Worm (Caenorhabditis elegans) whole organism, dauer: ENCODE data around the gene skr-9.

Source experiments
- unc-62 ChIP-seq: sonication (generic microtip); optimal IDR thresholded peaks from 2 replicates; lab custom pipeline; 2017; ENCODE audit warnings: missing biosample characterization, missing genetic modification reagents, missing genetic modification characterization

The skr-9 gene

ce11 chrIV:17171732-17172131, 8.4 kb downstream of the skr-9 start:
- no peak for TF ChIP-seq unc-62 (GFP tag; lab: Kevin White, UChicago)

DNA sequence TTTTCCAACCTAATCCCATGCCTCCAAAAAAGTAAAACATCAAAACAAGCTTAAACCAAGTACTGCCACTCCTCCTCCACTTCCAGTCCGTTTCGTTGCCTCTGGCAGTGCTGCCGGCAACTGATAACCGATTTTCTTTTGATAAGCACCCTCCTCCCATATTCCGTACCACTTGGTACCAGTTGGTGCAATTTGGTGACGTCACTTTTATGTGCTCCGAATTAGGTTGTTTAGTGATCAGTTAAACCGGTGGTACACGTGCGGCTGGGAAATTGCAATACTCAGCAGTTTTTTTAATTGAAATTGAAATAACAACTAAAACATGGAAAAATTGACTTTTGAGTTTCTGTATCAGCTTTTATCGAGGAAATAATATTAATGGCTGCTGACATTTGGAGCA, 10.7 kb downstream of the skr-9 start:
- no peak for TF ChIP-seq unc-62 (GFP tag; lab: Kevin White, UChicago)

- TF ChIP-seq unc-62 (GFP tag; lab: Kevin White, UChicago), result no peak
Measured at ce11 chrIV:17174980-17175379, 11.6 kb downstream of the skr-9 start.

- no peak for TF ChIP-seq unc-62 (GFP tag; lab: Kevin White, UChicago)
Measured at ce11 chrIV:17176177-17176576, 12.8 kb downstream of the skr-9 start, which contains the start of gene C52D10.3. TSS of gene C52D10.3 (plus strand) at chrIV:17176477.

DNA sequence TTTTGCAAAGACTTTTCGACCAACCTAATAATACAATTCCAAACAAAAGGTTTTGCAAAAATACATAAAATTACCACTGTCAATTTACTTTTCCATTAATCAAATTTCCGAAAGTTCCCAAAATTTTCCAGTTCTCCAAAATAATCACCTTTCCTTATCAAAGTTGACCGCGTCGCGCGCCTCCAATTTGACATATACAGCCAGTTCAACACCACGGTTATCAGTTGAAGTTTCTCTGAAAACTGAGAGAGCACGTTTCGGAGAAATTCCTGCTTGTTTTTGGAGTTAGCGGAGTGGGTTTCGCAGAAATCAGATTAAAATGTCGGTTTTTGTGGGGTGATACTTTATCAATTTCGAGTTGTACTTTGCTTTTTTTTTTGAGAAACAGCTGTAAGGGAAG, 15.7 kb downstream of the skr-9 start:
- TF ChIP-seq unc-62 (GFP tag; lab: Kevin White, UChicago), result no peak

- TF ChIP-seq unc-62 (GFP tag; lab: Kevin White, UChicago), result no peak
Measured at ce11 chrIV:17179565-17179964, 16.2 kb downstream of the skr-9 start.

DNA sequence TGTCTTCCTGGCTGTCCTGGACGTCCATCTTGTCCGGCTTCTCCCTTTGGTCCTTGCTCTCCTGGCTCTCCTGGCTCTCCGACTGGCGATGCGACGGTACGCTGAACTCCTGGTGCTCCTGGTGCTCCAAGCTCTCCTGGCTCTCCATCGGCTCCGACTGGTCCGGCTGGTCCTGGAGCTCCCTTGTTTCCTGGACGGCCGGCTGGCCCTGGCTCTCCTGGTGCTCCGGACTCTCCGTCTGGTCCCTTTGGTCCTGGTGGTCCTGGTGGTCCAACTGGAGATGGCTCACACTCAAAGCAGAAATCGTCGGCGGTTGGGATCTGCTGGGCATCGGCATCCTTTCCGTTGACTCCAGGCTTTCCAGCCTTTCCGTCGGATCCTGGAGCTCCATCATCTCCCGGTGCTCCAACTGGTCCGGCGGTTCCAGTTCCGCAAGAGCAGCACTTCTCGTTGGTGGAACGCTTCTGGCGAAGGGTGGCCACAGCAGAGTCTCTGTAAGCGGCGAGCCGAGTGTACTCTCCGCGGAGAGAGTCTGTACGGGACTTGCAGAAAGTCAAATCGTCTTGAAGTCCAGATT, 19.7 kb downstream of the skr-9 start:
- no peak for TF ChIP-seq unc-62 (GFP tag; lab: Kevin White, UChicago)

- TF ChIP-seq unc-62 (GFP tag; lab: Kevin White, UChicago), result no peak
Measured at ce11 chrIV:17183629-17184028, 20.3 kb downstream of the skr-9 start, which contains the start of gene col-138. TSS of gene col-138 (minus strand) at chrIV:17183729.

- no peak for TF ChIP-seq unc-62 (GFP tag; lab: Kevin White, UChicago)
Measured at ce11 chrIV:17189193-17189592, 25.8 kb downstream of the skr-9 start.

ce11 chrIV:17191791-17192190, 28.4 kb downstream of the skr-9 start, which contains the start of gene flp-17:
TSS of gene flp-17 (minus strand) at chrIV:17191891.
- TF ChIP-seq unc-62 (GFP tag; lab: Kevin White, UChicago), result no peak

DNA sequence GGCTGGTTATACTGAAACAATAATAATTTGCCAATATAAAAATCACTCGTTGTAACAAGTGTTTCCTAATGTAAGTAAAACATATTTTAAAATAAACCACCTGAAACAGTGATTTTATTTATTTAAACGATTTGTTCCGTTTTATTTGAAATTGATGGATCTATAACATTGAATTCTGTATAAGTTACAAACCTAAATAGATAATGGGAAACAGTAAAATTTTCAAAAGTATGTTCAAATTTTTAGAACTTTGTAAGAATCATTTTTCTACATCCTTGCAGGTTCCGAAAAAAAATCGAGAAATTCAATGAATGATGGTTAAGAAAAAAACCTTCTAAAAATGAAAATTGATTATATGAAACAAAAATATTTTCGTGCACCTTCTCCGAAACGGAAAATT, 30.1 kb downstream of the skr-9 start:
- no peak for TF ChIP-seq unc-62 (GFP tag; lab: Kevin White, UChicago)

ce11 chrIV:17199706-17200105, 36.3 kb downstream of the skr-9 start:
- no peak for TF ChIP-seq unc-62 (GFP tag; lab: Kevin White, UChicago)

DNA sequence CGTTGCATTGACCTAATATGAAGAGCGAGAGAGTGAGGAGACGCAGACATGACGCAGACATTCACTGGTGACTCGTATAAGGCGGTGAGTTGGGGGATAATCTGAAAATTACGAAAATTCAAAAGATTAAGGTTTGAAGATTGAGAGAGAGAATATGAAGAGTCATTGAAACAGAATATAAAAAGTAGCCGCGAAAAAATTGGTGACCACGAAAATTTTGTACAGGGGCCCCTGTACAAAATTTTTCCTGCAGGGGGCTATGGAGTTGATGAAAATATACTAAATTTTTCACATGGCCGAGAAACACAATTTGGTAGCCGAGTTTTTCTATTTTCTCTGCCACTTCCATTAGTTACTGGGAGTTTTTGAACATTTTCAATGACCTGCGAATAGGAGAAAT, 43.4 kb downstream of the skr-9 start, which contains the start of gene cnnm-1:
Gene cnnm-1, minus strand, starts transcription at position 101 of the 400 bp plus-strand sequence.
- no peak for TF ChIP-seq unc-62 (GFP tag; lab: Kevin White, UChicago)

- TF ChIP-seq unc-62 (GFP tag; lab: Kevin White, UChicago), result no peak
Measured at ce11 chrIV:17207864-17208263, 44.5 kb downstream of the skr-9 start.

ce11 chrIV:17209309-17209708, 45.9 kb downstream of the skr-9 start:
- TF ChIP-seq unc-62 (GFP tag; lab: Kevin White, UChicago), result no peak

DNA sequence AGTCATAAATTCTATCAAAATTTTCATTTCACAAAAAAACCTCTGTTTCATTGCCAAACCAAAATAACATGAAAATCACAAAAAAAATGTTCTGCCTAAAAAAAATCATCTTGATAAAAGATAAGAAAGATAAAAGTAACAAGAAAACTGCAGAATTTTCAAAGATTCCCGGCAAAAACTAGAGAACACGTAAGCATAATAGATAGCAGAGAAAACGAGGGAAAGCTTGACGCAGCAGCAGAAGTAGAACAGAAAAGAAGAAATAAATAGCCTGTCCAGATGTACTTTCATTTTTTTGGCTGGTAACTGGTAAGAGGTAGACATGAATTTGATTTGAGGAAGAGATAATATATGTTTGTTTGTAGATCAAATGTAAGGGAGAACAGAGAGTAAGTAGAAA, 47.4 kb downstream of the skr-9 start:
- no peak for TF ChIP-seq unc-62 (GFP tag; lab: Kevin White, UChicago)
